Worm (Caenorhabditis elegans) whole organism, L1 larva: ENCODE results near the gene C07G1.15.

Experiments
- C04F5.9 ChIP-seq: sonication (generic microtip); optimal IDR thresholded peaks from 2 replicates; lab custom pipeline; 2016; ENCODE audit warnings: missing genetic modification characterization, missing compliant biosample characterization
- Y116A8C.19 ChIP-seq: sonication (generic microtip); optimal IDR thresholded peaks from 2 replicates; lab custom pipeline; 2016; ENCODE audit warnings: missing compliant biosample characterization, missing genetic modification characterization, borderline replicate concordance
- aha-1 ChIP-seq: fragments of 150-350 bp; optimal IDR thresholded peaks from 2 replicates; lab custom pipeline; 2014; ENCODE audit warnings: missing biosample characterization, missing genetic modification characterization
- alr-1 ChIP-seq: fragments of 200-800 bp; sonication (Bioruptor generic); optimal IDR thresholded peaks from 2 replicates; lab custom pipeline; 2018; ENCODE audit warnings: borderline replicate concordance, mild to moderate bottlenecking, missing genetic modification characterization, missing compliant biosample characterization
- ceh-8 ChIP-seq: fragments of 200-800 bp; sonication (Bioruptor generic); optimal IDR thresholded peaks from 2 replicates; lab custom pipeline; 2018; ENCODE audit warnings: mild to moderate bottlenecking, missing genetic modification characterization, moderate library complexity, missing compliant biosample characterization
- ceh-82 ChIP-seq, 3 experiments: fragments of 150-350 bp in 1 of 3; sonication (generic microtip) in 2 of 3; optimal IDR thresholded peaks; 2 replicates each; lab custom pipeline; 2014 to 2017; ENCODE audit warnings: missing biosample characterization in 3 of 3, missing genetic modification characterization in 3 of 3
- ceh-90 ChIP-seq: sonication (generic microtip); optimal IDR thresholded peaks from 2 replicates; lab custom pipeline; 2016; ENCODE audit warnings: missing genetic modification characterization, missing compliant biosample characterization
- ces-1 ChIP-seq: fragments of 150-350 bp; optimal IDR thresholded peaks from 2 replicates; lab custom pipeline; 2014; ENCODE audit warnings: missing biosample characterization, missing genetic modification reagents, missing genetic modification characterization
- dpl-1 ChIP-seq, 3 experiments: fragments of 150-350 bp in 2 of 3; sonication (generic microtip) in 1 of 3; optimal IDR thresholded peaks; 2 replicates each; lab custom pipeline; 2014 to 2017; ENCODE audit warnings: missing biosample characterization in 3 of 3, missing genetic modification characterization in 3 of 3, missing genetic modification reagents in 3 of 3
- dsc-1 ChIP-seq: sonication (generic microtip); optimal IDR thresholded peaks from 2 replicates; lab custom pipeline; 2016; ENCODE audit warnings: mild to moderate bottlenecking, missing genetic modification characterization, missing compliant biosample characterization
- egl-27 ChIP-seq, 2 experiments: fragments of 150-350 bp in 1 of 2; sonication (generic microtip); optimal IDR thresholded peaks; 3 replicates each; lab custom pipeline; 2017 to 2018; ENCODE audit warnings: missing biosample characterization in 2 of 2, missing genetic modification characterization in 2 of 2, missing genetic modification reagents in 2 of 2
- fkh-10 ChIP-seq: sonication (generic microtip); optimal IDR thresholded peaks from 2 replicates; lab custom pipeline; 2017; ENCODE audit warnings: missing biosample characterization, missing genetic modification reagents, missing genetic modification characterization
- fkh-4 ChIP-seq: sonication (generic microtip); optimal IDR thresholded peaks from 2 replicates; lab custom pipeline; 2016; ENCODE audit warnings: missing compliant biosample characterization, missing genetic modification characterization, borderline replicate concordance
- fos-1 ChIP-seq: fragments of 150-350 bp; optimal IDR thresholded peaks from 2 replicates; lab custom pipeline; 2014; ENCODE audit warnings: missing biosample characterization, missing genetic modification characterization
- grh-1 ChIP-seq: fragments of 200-800 bp; sonication (Bioruptor generic); IDR thresholded peaks from 2 replicates; pipeline ENCODE4 v1.3.6; 2022; ENCODE audit warnings: missing genetic modification reagents, missing genetic modification characterization, missing compliant biosample characterization
- hlh-4 ChIP-seq: sonication (generic microtip); optimal IDR thresholded peaks from 2 replicates; lab custom pipeline; 2016; ENCODE audit warnings: mild to moderate bottlenecking, missing genetic modification characterization, missing compliant biosample characterization
- hpl-2 ChIP-seq: fragments of 150-350 bp; optimal IDR thresholded peaks from 2 replicates; lab custom pipeline; 2014; ENCODE audit warnings: missing biosample characterization, missing genetic modification reagents, missing genetic modification characterization
- isw-1 ChIP-seq: fragments of 200-800 bp; sonication (Bioruptor generic); IDR thresholded peaks from 2 replicates; pipeline ENCODE4 v1.3.6; 2022; ENCODE audit warnings: missing genetic modification characterization, missing compliant biosample characterization
- jun-1 ChIP-seq: fragments of 150-350 bp; optimal IDR thresholded peaks from 2 replicates; lab custom pipeline; 2014; ENCODE audit warnings: missing biosample characterization, missing genetic modification reagents, missing genetic modification characterization
- lin-15B ChIP-seq: fragments of 150-350 bp; sonication (generic microtip); optimal IDR thresholded peaks from 3 replicates; lab custom pipeline; 2014; ENCODE audit warnings: missing biosample characterization, missing genetic modification characterization
- lin-39 ChIP-seq: fragments of 150-350 bp; optimal IDR thresholded peaks from 2 replicates; lab custom pipeline; 2014; ENCODE audit warnings: missing biosample characterization, missing genetic modification reagents, missing genetic modification characterization
- mep-1 ChIP-seq: fragments of 150-350 bp; optimal IDR thresholded peaks from 2 replicates; lab custom pipeline; 2014; ENCODE audit warnings: missing biosample characterization, missing genetic modification characterization
- nhr-11 ChIP-seq: fragments of 150-350 bp; optimal IDR thresholded peaks from 2 replicates; lab custom pipeline; 2014; ENCODE audit warnings: missing biosample characterization, missing genetic modification characterization
- nhr-12 ChIP-seq: sonication (generic microtip); optimal IDR thresholded peaks from 2 replicates; lab custom pipeline; 2017; ENCODE audit warnings: missing biosample characterization, missing genetic modification characterization
- nhr-237 ChIP-seq: fragments of 150-350 bp; optimal IDR thresholded peaks from 2 replicates; lab custom pipeline; 2014; ENCODE audit warnings: missing biosample characterization, missing genetic modification characterization
- nhr-76 ChIP-seq: sonication (generic microtip); optimal IDR thresholded peaks from 2 replicates; lab custom pipeline; 2017; ENCODE audit warnings: missing biosample characterization, missing genetic modification characterization
- nhr-85 ChIP-seq: sonication (generic microtip); peaks from one replicate; lab custom pipeline; 2016; ENCODE audit warnings: missing genetic modification characterization, inconsistent platforms, missing compliant biosample characterization
- snpc-4 ChIP-seq: fragments of 150-350 bp; optimal IDR thresholded peaks from 2 replicates; lab custom pipeline; 2014; ENCODE audit warnings: missing biosample characterization, missing genetic modification characterization
- swsn-7 ChIP-seq: sonication (generic microtip); optimal IDR thresholded peaks from 2 replicates; lab custom pipeline; 2016; ENCODE audit warnings: missing genetic modification characterization, missing compliant biosample characterization
- tbx-2 ChIP-seq: sonication (generic microtip); optimal IDR thresholded peaks from 2 replicates; lab custom pipeline; 2016; ENCODE audit warnings: missing genetic modification characterization, missing compliant biosample characterization
- unc-30 ChIP-seq: sonication (generic microtip); optimal IDR thresholded peaks from 2 replicates; lab custom pipeline; 2017; ENCODE audit warnings: missing biosample characterization, missing genetic modification characterization
- unc-62 ChIP-seq: fragments of 150-350 bp; optimal IDR thresholded peaks from 2 replicates; lab custom pipeline; 2014; ENCODE audit warnings: missing biosample characterization, missing genetic modification reagents, missing genetic modification characterization
- vab-15 ChIP-seq: sonication (generic microtip); optimal IDR thresholded peaks from 2 replicates; lab custom pipeline; 2017; ENCODE audit warnings: missing genotype, mild to moderate bottlenecking, missing genetic modification characterization, missing compliant biosample characterization
- zag-1 ChIP-seq: fragments of 150-350 bp; optimal IDR thresholded peaks from 2 replicates; lab custom pipeline; 2014; ENCODE audit warnings: missing biosample characterization, missing genetic modification characterization

Gene C07G1.15

DNA sequence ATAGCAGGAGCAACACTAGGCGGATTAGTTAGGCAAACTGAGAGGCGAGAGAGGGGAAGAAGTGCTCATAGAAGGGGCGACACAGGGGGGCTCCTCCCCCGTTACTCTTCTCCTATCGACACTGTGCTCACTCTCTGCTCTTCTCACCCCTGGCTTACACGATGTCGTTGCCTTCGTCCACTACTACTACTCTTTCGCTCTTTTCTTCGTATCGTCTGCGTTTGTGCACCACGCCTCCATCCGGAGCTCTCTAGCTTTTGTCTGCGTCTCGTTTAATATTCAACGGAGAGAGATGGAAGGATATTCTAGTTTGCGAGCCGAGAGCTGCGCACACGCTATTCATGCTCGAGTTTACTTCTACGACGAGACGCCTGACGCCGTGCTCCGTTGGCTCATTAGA is 13.5 kb downstream of the C07G1.15 start (continued):
- TF ChIP-seq dpl-1 (GFP tag; optimal IDR thresholded peaks at IDR 0.05; lab: Kevin White, UChicago) (no peak), nhr-12 (no peak), dsc-1 (tag; lab: Kevin White, UChicago) (peak; percentile 36), snpc-4 (tag; lab: Kevin White, UChicago) (no peak), C04F5.9 (tag; lab: Kevin White, UChicago) (no peak), fos-1 (tag; lab: Kevin White, UChicago) (no peak), nhr-11 (tag; lab: Kevin White, UChicago) (no peak), fkh-4 (tag; lab: Kevin White, UChicago) (no peak), unc-62 (GFP tag; lab: Kevin White, UChicago) (no peak), alr-1 (tag; lab: Kevin White, UChicago) (no peak), jun-1 (peak; percentile 22), egl-27 (tag; optimal IDR thresholded peaks at IDR 0.05; lab: Kevin White, UChicago) (peak in 1 of 2 experiments; percentile 31), grh-1 (GFP tag; lab: Robert Waterston, UW) (no peak), aha-1 (tag; lab: Kevin White, UChicago) (no peak), swsn-7 (peak; percentile 65), ces-1 (GFP tag; lab: Kevin White, UChicago) (no peak), Y116A8C.19 (no peak), ceh-82 (tag; optimal IDR thresholded peaks at IDR 0.05; lab: Kevin White, UChicago) (peak in 2 of 3 experiments; percentile 30 to 69), nhr-237 (tag; lab: Kevin White, UChicago) (no peak)

ce11 chrIV:8188421-8189112 is 18.8 kb downstream of the C07G1.15 start:
- TF ChIP-seq ceh-8 (GFP tag; lab: Kevin White, UChicago): no peak
- TF ChIP-seq nhr-85 (tag; lab: Kevin White, UChicago): peak; percentile 15
- no peak for TF ChIP-seq tbx-2 (tag; lab: Kevin White, UChicago)
- TF ChIP-seq aha-1 (tag; lab: Kevin White, UChicago): no peak
- no peak for TF ChIP-seq unc-30 (tag; lab: Kevin White, UChicago)

ce11 chrIV:8189667-8190066 is 19.9 kb downstream of the C07G1.15 start:
- TF ChIP-seq lin-15B: no peak
- no peak for TF ChIP-seq nhr-237 (tag; lab: Kevin White, UChicago)
- TF ChIP-seq fkh-10 (GFP tag; lab: Kevin White, UChicago): no peak
- no peak for TF ChIP-seq snpc-4 (tag; lab: Kevin White, UChicago)
- TF ChIP-seq fos-1 (tag; lab: Kevin White, UChicago): no peak
- TF ChIP-seq nhr-76 (tag; lab: Kevin White, UChicago): no peak
- no peak for TF ChIP-seq lin-39 (tag; lab: Kevin White, UChicago)

- TF ChIP-seq hpl-2 (GFP tag; lab: Kevin White, UChicago): no peak
- no peak for TF ChIP-seq zag-1
- TF ChIP-seq ceh-90 (tag; lab: Kevin White, UChicago): no peak
These were observed 23.1 kb downstream of the C07G1.15 start for ce11 chrIV:8192878-8193277.

ce11 chrIV:8198851-8199250 is 29.1 kb downstream of the C07G1.15 start, which contains the start of gene wsp-1:
Gene wsp-1, minus strand, starts transcription at chrIV:8198951.
- TF ChIP-seq lin-39 (tag; lab: Kevin White, UChicago) (no peak), mep-1 (tag; lab: Kevin White, UChicago) (no peak), isw-1 (GFP tag; lab: Robert Waterston, UW) (no peak), snpc-4 (tag; lab: Kevin White, UChicago) (no peak), jun-1 (no peak), vab-15 (tag; lab: Kevin White, UChicago) (no peak), ces-1 (GFP tag; lab: Kevin White, UChicago) (no peak), zag-1 (no peak), hlh-4 (tag; lab: Kevin White, UChicago) (no peak)
